Worm (Caenorhabditis elegans) whole organism, L2 larva: ENCODE measurements around the gene F13H6.5.

Experiments
- C34F6.9 ChIP-seq: fragments of 150-350 bp; optimal IDR thresholded peaks from 2 replicates; lab custom pipeline; 2014; ENCODE audit warnings: missing biosample characterization, missing genetic modification characterization
- F13H6.1 ChIP-seq: sonication (generic microtip); optimal IDR thresholded peaks from 2 replicates; lab custom pipeline; 2016; ENCODE audit warnings: missing genetic modification characterization, missing compliant biosample characterization
- Y55F3AM.14 ChIP-seq: fragments of 200-800 bp; sonication (Bioruptor generic); optimal IDR thresholded peaks from 2 replicates; lab custom pipeline; 2018; ENCODE audit warnings: mild to moderate bottlenecking, missing genetic modification characterization, missing compliant biosample characterization
- ZK546.5 ChIP-seq: sonication (generic microtip); optimal IDR thresholded peaks from 2 replicates; lab custom pipeline; 2017; ENCODE audit warnings: missing biosample characterization, missing genetic modification characterization
- alr-1 ChIP-seq: fragments of 150-350 bp; optimal IDR thresholded peaks from 2 replicates; lab custom pipeline; 2014; ENCODE audit warnings: missing biosample characterization, missing genetic modification characterization
- aly-2 ChIP-seq: fragments of 150-350 bp; optimal IDR thresholded peaks from 2 replicates; lab custom pipeline; 2014; ENCODE audit warnings: missing biosample characterization, missing genetic modification characterization
- ama-1 ChIP-seq: fragments of 150-350 bp; optimal IDR thresholded peaks from 2 replicates; lab custom pipeline; 2018; ENCODE audit warnings: inconsistent platforms
- blmp-1 ChIP-seq: sonication (generic microtip); optimal IDR thresholded peaks from 2 replicates; lab custom pipeline; 2017; ENCODE audit warnings: missing genetic modification characterization, mild to moderate bottlenecking, missing compliant biosample characterization, antibody characterized with exemption, moderate library complexity; ENCODE audit not compliant: insufficient read depth
- ceh-82 ChIP-seq: fragments of 150-350 bp; optimal IDR thresholded peaks from 2 replicates; lab custom pipeline; 2014; ENCODE audit warnings: missing biosample characterization, missing genetic modification characterization
- crh-2 ChIP-seq: sonication (generic microtip); optimal IDR thresholded peaks from 2 replicates; lab custom pipeline; 2017; ENCODE audit warnings: missing biosample characterization, missing genetic modification characterization
- egl-27 ChIP-seq: sonication (generic microtip); optimal IDR thresholded peaks from 3 replicates; lab custom pipeline; 2017; ENCODE audit warnings: missing biosample characterization, missing genetic modification reagents, missing genetic modification characterization
- elt-1 ChIP-seq: fragments of 150-350 bp; optimal IDR thresholded peaks from 2 replicates; lab custom pipeline; 2014; ENCODE audit warnings: missing biosample characterization, missing genetic modification characterization
- elt-3 ChIP-seq: sonication (generic microtip); optimal IDR thresholded peaks from 2 replicates; lab custom pipeline; 2017; ENCODE audit warnings: missing biosample characterization, missing genetic modification characterization
- fos-1 ChIP-seq: fragments of 150-350 bp; optimal IDR thresholded peaks from 2 replicates; lab custom pipeline; 2014; ENCODE audit warnings: missing biosample characterization, missing genetic modification characterization
- gmeb-1 ChIP-seq: fragments of 150-350 bp; optimal IDR thresholded peaks from 2 replicates; lab custom pipeline; 2014; ENCODE audit warnings: missing biosample characterization, missing genetic modification characterization
- lin-11 ChIP-seq: fragments of 150-350 bp; sonication (generic microtip); optimal IDR thresholded peaks from 2 replicates; lab custom pipeline; 2014; ENCODE audit warnings: missing biosample characterization, missing genetic modification characterization, inconsistent platforms, mixed read lengths
- lin-13 ChIP-seq: fragments of 150-350 bp; optimal IDR thresholded peaks from 2 replicates; lab custom pipeline; 2014; ENCODE audit warnings: missing biosample characterization, missing genetic modification reagents, missing genetic modification characterization
- lin-39 ChIP-seq: fragments of 150-350 bp; optimal IDR thresholded peaks from 2 replicates; lab custom pipeline; 2014; ENCODE audit warnings: missing biosample characterization, missing genetic modification reagents, missing genetic modification characterization
- mbf-1 ChIP-seq: sonication (generic microtip); optimal IDR thresholded peaks from 2 replicates; lab custom pipeline; 2017; ENCODE audit warnings: missing biosample characterization, missing genetic modification characterization
- mdl-1 ChIP-seq, 2 experiments: fragments of 150-350 bp in 1 of 2; sonication (generic microtip) in 1 of 2; optimal IDR thresholded peaks; 2 replicates each; lab custom pipeline; 2017; ENCODE audit warnings: missing biosample characterization in 2 of 2, missing genetic modification characterization in 2 of 2
- nhr-11 ChIP-seq: fragments of 150-350 bp; optimal IDR thresholded peaks from 2 replicates; lab custom pipeline; 2014; ENCODE audit warnings: missing biosample characterization, missing genetic modification characterization
- nhr-12 ChIP-seq: fragments of 150-350 bp; optimal IDR thresholded peaks from 2 replicates; lab custom pipeline; 2014; ENCODE audit warnings: missing biosample characterization, missing genetic modification characterization
- nhr-237 ChIP-seq: fragments of 150-350 bp; optimal IDR thresholded peaks from 2 replicates; lab custom pipeline; 2014; ENCODE audit warnings: missing biosample characterization, missing genetic modification characterization
- peb-1 ChIP-seq: fragments of 150-350 bp; optimal IDR thresholded peaks from 2 replicates; lab custom pipeline; 2014; ENCODE audit warnings: missing biosample characterization, missing genetic modification characterization
- sma-9 ChIP-seq, 2 experiments: fragments of 150-350 bp in 1 of 2; sonication (generic microtip) in 1 of 2; optimal IDR thresholded peaks; 2 replicates each; lab custom pipeline; 2014 to 2016; ENCODE audit warnings: missing genetic modification characterization in 2 of 2, mild to moderate bottlenecking in 1 of 2, missing biosample characterization in 1 of 2, missing compliant biosample characterization in 1 of 2, missing genetic modification reagents in 1 of 2, moderate library complexity in 1 of 2
- unc-39 ChIP-seq: fragments of 150-350 bp; optimal IDR thresholded peaks from 2 replicates; lab custom pipeline; 2014; ENCODE audit warnings: missing biosample characterization, missing genetic modification characterization
- unc-62 ChIP-seq: fragments of 150-350 bp; optimal IDR thresholded peaks from 2 replicates; lab custom pipeline; 2014; ENCODE audit warnings: missing biosample characterization, missing genetic modification reagents, missing genetic modification characterization
- ztf-11 ChIP-seq: sonication (generic microtip); optimal IDR thresholded peaks from 2 replicates; lab custom pipeline; 2017; ENCODE audit warnings: missing biosample characterization, missing genetic modification characterization

F13H6.5 gene

DNA sequence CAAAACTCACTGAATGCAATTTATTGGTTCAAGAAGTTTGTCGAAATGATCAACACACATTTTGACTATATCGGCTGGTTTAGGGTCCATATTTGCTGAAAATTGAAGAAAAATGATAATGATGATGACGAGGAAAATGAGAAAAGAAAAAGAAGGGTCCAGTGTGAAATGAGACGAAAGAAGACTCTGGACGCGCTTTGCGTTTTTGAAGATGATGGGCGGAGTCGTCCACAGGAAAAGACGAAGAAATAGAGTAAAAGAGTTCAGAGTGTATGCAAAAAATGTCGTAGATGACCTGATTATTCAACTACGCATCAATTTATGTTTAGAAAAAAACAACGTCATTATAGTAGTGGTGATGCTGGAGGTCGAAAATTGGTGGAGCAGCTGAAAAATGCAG is at the start of gene F13H6.5:
Gene F13H6.5 (minus strand): TSS at position 101 of the 400 bp plus-strand sequence.
- TF ChIP-seq lin-13 (GFP tag; lab: Kevin White, UChicago): no peak
- TF ChIP-seq lin-39 (tag; lab: Kevin White, UChicago): no peak
- TF ChIP-seq ama-1 (lab: Kevin White, UChicago): no peak

DNA sequence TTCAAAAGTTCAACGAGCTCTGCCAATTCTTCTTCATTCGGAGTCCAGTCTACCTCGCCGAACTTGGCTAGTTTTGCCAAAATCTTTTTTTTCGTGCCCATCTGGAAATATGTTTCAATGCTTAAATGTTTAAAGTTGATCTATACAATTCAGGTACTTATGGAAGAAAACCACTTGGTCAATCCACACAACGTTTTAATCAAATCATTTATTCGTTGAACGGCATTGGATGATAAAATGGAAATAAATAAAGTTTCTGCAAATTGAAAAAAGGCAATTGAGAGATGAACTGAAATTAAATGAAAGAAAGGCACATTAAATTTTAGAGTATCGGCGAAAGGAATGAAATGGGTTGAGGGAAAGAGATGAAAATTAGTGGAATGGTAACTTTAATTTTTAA is 49.3 kb upstream of the F13H6.5 start, which contains the start of gene urb-1:
Gene urb-1 (minus strand): TSS at position 101 of the 400 bp plus-strand sequence.
- TF ChIP-seq fos-1: no peak

DNA sequence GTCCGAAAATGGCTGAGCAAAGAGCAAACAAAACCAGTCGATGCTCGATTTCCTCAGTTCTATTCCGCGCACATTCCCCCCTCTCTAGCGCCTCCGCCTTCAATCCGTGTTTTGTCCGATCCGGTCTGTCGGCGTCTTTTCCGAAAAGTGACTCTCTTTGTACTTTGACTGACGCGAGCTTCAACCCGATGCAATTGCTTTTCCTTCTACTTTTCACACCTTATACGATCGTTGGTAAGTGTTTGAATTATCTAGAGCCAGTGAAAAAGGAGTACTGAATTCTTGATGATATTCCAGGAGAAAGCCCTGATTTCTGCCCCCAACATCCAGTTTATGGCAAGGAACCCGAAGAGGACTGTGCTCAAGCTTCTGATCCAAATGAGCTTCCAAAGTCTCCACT is 40.2 kb upstream of the F13H6.5 start, which contains the start of gene cht-6:
Gene cht-6 (plus strand): TSS at position 9 of the 400 bp plus-strand sequence.
- TF ChIP-seq unc-39 (tag; lab: Kevin White, UChicago): no peak
- TF ChIP-seq sma-9 (GFP tag; optimal IDR thresholded peaks at IDR 0.05; lab: Kevin White, UChicago): no peak
- no peak for TF ChIP-seq sma-9 (tag; optimal IDR thresholded peaks at IDR 0.05; lab: Kevin White, UChicago)
- no peak for TF ChIP-seq unc-62 (GFP tag; lab: Kevin White, UChicago)
- no peak for TF ChIP-seq ama-1 (lab: Kevin White, UChicago)
- no peak for TF ChIP-seq nhr-11 (tag; lab: Kevin White, UChicago)
- TF ChIP-seq nhr-12 (tag; lab: Kevin White, UChicago): no peak

DNA sequence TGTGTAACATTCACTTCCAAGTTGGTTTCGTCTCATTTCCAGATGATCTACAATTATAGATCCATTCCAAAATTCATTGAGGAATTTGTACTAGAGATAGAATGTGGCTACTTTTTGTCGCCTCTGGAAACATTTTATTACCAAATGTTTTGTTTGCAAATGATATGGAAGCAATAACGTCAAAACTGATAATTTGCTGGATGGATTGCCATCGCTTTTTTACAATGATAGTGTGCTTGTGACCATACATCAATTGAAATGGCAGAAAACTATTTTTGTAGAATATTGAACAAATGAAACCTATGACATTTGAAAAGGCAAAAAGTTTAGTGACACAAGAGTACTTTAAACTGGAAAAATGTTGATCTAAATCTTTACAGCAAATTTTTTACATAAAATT is 39.7 kb upstream of the F13H6.5 start:
- TF ChIP-seq fos-1: peak; percentile 26
- TF ChIP-seq Y55F3AM.14 (GFP tag; lab: Kevin White, UChicago): no peak
- TF ChIP-seq, all 48 proteins: peak for 1

DNA sequence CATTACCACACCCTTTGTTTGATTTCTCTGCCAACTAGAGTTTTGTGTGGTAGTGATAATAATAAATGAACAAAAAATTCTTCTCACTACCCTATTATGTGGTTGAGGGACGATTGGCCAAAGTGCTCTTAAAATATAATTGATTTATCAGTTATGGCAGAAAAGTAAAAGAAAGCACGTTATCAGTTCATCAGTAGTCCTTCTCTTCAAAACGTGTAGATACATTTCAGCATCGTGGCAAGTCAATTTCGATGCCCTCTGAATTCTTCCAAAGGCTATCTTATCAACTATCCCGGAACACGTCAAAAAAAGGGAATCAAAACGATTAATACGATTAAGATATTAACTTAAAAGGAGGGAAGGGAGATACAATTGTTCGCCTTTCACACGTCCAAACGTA is 38.3 kb upstream of the F13H6.5 start:
- TF ChIP-seq gmeb-1 (tag; lab: Kevin White, UChicago) (peak; percentile 31), mbf-1 (tag; lab: Kevin White, UChicago) (no peak), lin-11 (tag; lab: Kevin White, UChicago) (no peak), sma-9 (GFP tag; optimal IDR thresholded peaks at IDR 0.05; lab: Kevin White, UChicago) (peak; percentile 20), sma-9 (tag; optimal IDR thresholded peaks at IDR 0.05; lab: Kevin White, UChicago) (no peak), fos-1 (peak; percentile 60), peb-1 (tag; lab: Kevin White, UChicago) (no peak), crh-2 (tag; lab: Kevin White, UChicago) (peak; percentile 65), F13H6.1 (peak; percentile 30)

DNA sequence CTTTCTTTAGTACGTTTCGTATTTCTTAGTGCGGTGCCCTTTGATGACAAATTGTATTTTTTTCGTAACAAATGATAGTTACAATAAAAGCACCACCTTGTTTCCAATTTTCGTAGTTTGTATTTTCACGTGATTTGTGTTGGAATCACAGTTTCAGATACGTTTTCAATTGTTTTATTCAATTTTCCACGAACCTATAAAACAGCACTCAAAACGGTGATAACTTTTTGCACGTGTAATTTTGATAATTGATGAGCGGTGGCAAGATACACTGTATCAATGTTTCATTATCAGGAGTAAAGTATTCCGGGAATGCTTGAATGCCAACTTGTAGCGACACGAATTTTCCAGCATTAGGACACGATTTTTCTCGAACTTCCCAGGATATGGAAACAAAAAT is 36.4 kb upstream of the F13H6.5 start:
- no peak for TF ChIP-seq nhr-237 (tag; lab: Kevin White, UChicago)
- TF ChIP-seq sma-9 (GFP tag; optimal IDR thresholded peaks at IDR 0.05; lab: Kevin White, UChicago): peak; percentile 73
- no peak for TF ChIP-seq sma-9 (tag; optimal IDR thresholded peaks at IDR 0.05; lab: Kevin White, UChicago)
- TF ChIP-seq nhr-12 (tag; lab: Kevin White, UChicago): no peak
- no peak for TF ChIP-seq egl-27 (tag; lab: Kevin White, UChicago)
- TF ChIP-seq gmeb-1 (tag; lab: Kevin White, UChicago): peak; percentile 20
- TF ChIP-seq unc-39 (tag; lab: Kevin White, UChicago): no peak
- peak; percentile 83 for TF ChIP-seq crh-2 (tag; lab: Kevin White, UChicago)
- peak in 1 of 2 experiments; percentile 26 for TF ChIP-seq mdl-1 (tag; optimal IDR thresholded peaks at IDR 0.05; lab: Kevin White, UChicago)
- TF ChIP-seq C34F6.9: no peak
- no peak for TF ChIP-seq elt-3 (tag; lab: Kevin White, UChicago)
- no peak for TF ChIP-seq alr-1 (tag; lab: Kevin White, UChicago)
- TF ChIP-seq fos-1: peak; percentile 50
- TF ChIP-seq, all 48 proteins: peak for 5

DNA sequence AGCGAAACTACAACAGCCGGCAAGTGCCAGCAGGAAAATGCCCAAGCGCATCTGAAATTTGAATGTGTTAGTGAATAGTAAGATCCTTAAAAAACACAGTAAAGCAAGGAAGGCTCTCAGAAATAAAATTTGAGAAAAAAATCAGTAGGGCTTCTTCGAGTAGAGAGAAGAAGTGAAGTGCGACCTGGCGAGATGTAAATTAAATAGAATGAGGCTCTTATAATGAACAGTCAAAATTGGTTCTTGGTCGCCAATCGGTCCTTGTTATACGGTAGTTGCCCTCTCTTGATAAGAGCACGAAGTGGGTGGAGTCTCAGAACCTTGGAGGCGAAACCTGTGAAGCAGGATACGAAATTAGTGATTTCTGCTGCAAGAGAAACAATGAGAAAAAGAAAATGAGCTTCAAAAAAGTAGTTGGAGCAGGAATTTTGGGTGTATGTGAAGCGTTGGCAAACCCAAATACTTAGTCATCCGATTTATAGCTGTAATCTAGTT is 34.0 kb upstream of the F13H6.5 start, which contains the start of gene bcf-1:
Gene bcf-1 (minus strand): TSS at position 51 of the 495 bp plus-strand sequence.
- no peak for TF ChIP-seq ceh-82
- TF ChIP-seq gmeb-1 (tag; lab: Kevin White, UChicago): no peak
- TF ChIP-seq ama-1 (lab: Kevin White, UChicago): no peak
- TF ChIP-seq egl-27 (tag; lab: Kevin White, UChicago): no peak
- TF ChIP-seq aly-2 (tag; lab: Kevin White, UChicago): no peak
- no peak for TF ChIP-seq ztf-11 (tag; lab: Kevin White, UChicago)
- no peak for TF ChIP-seq elt-1
- no peak for TF ChIP-seq ZK546.5 (tag; lab: Kevin White, UChicago)
- no peak for TF ChIP-seq peb-1 (tag; lab: Kevin White, UChicago)
- no peak for TF ChIP-seq nhr-12 (tag; lab: Kevin White, UChicago)
- no peak for TF ChIP-seq C34F6.9
- no peak for TF ChIP-seq nhr-11 (tag; lab: Kevin White, UChicago)
- TF ChIP-seq elt-3 (tag; lab: Kevin White, UChicago): no peak
- no peak for TF ChIP-seq blmp-1 (tag; lab: Kevin White, UChicago)
- no peak for TF ChIP-seq mdl-1 (tag; optimal IDR thresholded peaks at IDR 0.05; lab: Kevin White, UChicago)
